Worm (Caenorhabditis elegans) whole organism, mixed stage, embryonic: ENCODE data around the gene cpna-2.

ENCODE experiments used
- lsy-2 ChIP-seq: fragments of 150-350 bp; optimal IDR thresholded peaks from 2 replicates; lab custom pipeline; 2014; ENCODE audit warnings: missing biosample characterization, missing genetic modification characterization
- nhr-2 ChIP-seq: fragments of 150-350 bp; optimal IDR thresholded peaks from 2 replicates; lab custom pipeline; 2014; ENCODE audit warnings: missing biosample characterization, missing genetic modification characterization
- nhr-237 ChIP-seq: fragments of 150-350 bp; optimal IDR thresholded peaks from 2 replicates; lab custom pipeline; 2014; ENCODE audit warnings: missing biosample characterization, missing genetic modification characterization
- sem-2 ChIP-seq: fragments of 200-800 bp; sonication (Bioruptor generic); optimal IDR thresholded peaks from 2 replicates; lab custom pipeline; 2018; ENCODE audit warnings: mild to moderate bottlenecking, missing genetic modification characterization, missing compliant biosample characterization
- unc-39 ChIP-seq: fragments of 150-350 bp; optimal IDR thresholded peaks from 2 replicates; lab custom pipeline; 2014; ENCODE audit warnings: missing biosample characterization, missing genetic modification characterization
- unc-62 ChIP-seq: fragments of 150-350 bp; optimal IDR thresholded peaks from 2 replicates; lab custom pipeline; 2014; ENCODE audit warnings: missing biosample characterization, missing genetic modification reagents, missing genetic modification characterization

- TF ChIP-seq unc-39 (tag; lab: Kevin White, UChicago) (no peak), nhr-2 (tag; lab: Kevin White, UChicago) (no peak), sem-2 (no peak), nhr-237 (tag; lab: Kevin White, UChicago) (no peak), unc-62 (GFP tag; lab: Kevin White, UChicago) (no peak), lsy-2 (tag; lab: Kevin White, UChicago) (no peak)
These were observed 30.8 kb upstream of the cpna-2 start, which contains the start of gene nhx-2 for ce11 chrII:7693929-7694328.
